Fruit fly (Drosophila melanogaster) whole organism, embryonic: Measurements from ENCODE around the gene CG7497.

ENCODE experiments used
- Antp ChIP-seq: fragments of 200-800 bp; sonication (Bioruptor generic); optimal IDR thresholded peaks from 3 replicates; lab custom pipeline; 2016; ENCODE audit warnings: missing biosample characterization, missing genetic modification characterization
- BEAF-32 ChIP-seq: fragments of 200-800 bp; sonication (Bioruptor generic); optimal IDR thresholded peaks from 3 replicates; lab custom pipeline; 2017; ENCODE audit warnings: missing biosample characterization, missing genetic modification characterization, mild to moderate bottlenecking, moderate library complexity, missing genetic modification reagents
- CG12299 ChIP-seq: fragments of 200-800 bp; sonication (Bioruptor generic); optimal IDR thresholded peaks from 2 replicates; lab custom pipeline; 2018; ENCODE audit warnings: missing biosample characterization, mild to moderate bottlenecking, missing genetic modification characterization
- CG12659 ChIP-seq: fragments of 200-800 bp; sonication (Bioruptor generic); optimal IDR thresholded peaks from 3 replicates; lab custom pipeline; 2017; ENCODE audit warnings: mild to moderate bottlenecking, missing biosample characterization, missing genetic modification reagents, missing genetic modification characterization
- CG12744 ChIP-seq: fragments of 200-800 bp; sonication (Bioruptor generic); optimal IDR thresholded peaks from 2 replicates; lab custom pipeline; 2016; ENCODE audit warnings: missing biosample characterization, missing genetic modification characterization
- CG13424 ChIP-seq: fragments of 200-800 bp; sonication (Bioruptor generic); optimal IDR thresholded peaks from 2 replicates; lab custom pipeline; 2019; ENCODE audit warnings: missing biosample characterization, mild to moderate bottlenecking, missing genetic modification characterization, moderate library complexity
- CG13624 ChIP-seq: fragments of 200-800 bp; sonication (Bioruptor generic); optimal IDR thresholded peaks from 2 replicates; lab custom pipeline; 2016; ENCODE audit warnings: missing biosample characterization, missing genetic modification characterization
- CG13894 ChIP-seq: fragments of 200-800 bp; sonication (Bioruptor generic); optimal IDR thresholded peaks from 3 replicates; lab custom pipeline; 2018; ENCODE audit warnings: missing biosample characterization, mild to moderate bottlenecking, missing genetic modification characterization, moderate library complexity
- CG17829 ChIP-seq: fragments of 200-800 bp; optimal IDR thresholded peaks from 2 replicates; lab custom pipeline; 2019; ENCODE audit warnings: missing biosample characterization, mild to moderate bottlenecking, missing genetic modification characterization, moderate library complexity
- CG2202 ChIP-seq: fragments of 200-800 bp; sonication (Bioruptor generic); optimal IDR thresholded peaks from 2 replicates; lab custom pipeline; 2018; ENCODE audit warnings: missing biosample characterization, mild to moderate bottlenecking, missing genetic modification characterization
- CG30403 ChIP-seq: fragments of 200-800 bp; sonication (Bioruptor generic); optimal IDR thresholded peaks from 3 replicates; lab custom pipeline; 2016; ENCODE audit warnings: missing biosample characterization, missing genetic modification characterization
- CG3838 ChIP-seq: fragments of 200-800 bp; sonication (Bioruptor generic); optimal IDR thresholded peaks from 3 replicates; lab custom pipeline; 2016; ENCODE audit warnings: missing biosample characterization, missing genetic modification characterization
- CG3847 ChIP-seq: fragments of 200-800 bp; sonication (Bioruptor generic); IDR thresholded peaks from 2 replicates; pipeline ENCODE4 v1.3.6; 2022; ENCODE audit warnings: missing biosample characterization, missing genetic modification characterization
- CG4854 ChIP-seq: fragments of 200-800 bp; sonication (Bioruptor generic); optimal IDR thresholded peaks from 2 replicates; lab custom pipeline; 2016; ENCODE audit warnings: missing biosample characterization, missing genetic modification characterization, inconsistent platforms
- CG7357 ChIP-seq: fragments of 200-800 bp; sonication (Bioruptor generic); IDR thresholded peaks from 3 replicates; pipeline ENCODE4 v1.3.6; 2022; ENCODE audit warnings: missing biosample characterization, missing genetic modification characterization
- CG8089 ChIP-seq: fragments of 200-800 bp; sonication (Bioruptor generic); optimal IDR thresholded peaks from 3 replicates; lab custom pipeline; 2016; ENCODE audit warnings: missing biosample characterization, missing genetic modification characterization
- CG8359 ChIP-seq: fragments of 200-800 bp; sonication (Bioruptor generic); optimal IDR thresholded peaks from 2 replicates; lab custom pipeline; 2017; ENCODE audit warnings: missing biosample characterization, mild to moderate bottlenecking, missing genetic modification characterization, borderline replicate concordance
- Camta ChIP-seq: fragments of 200-800 bp; sonication (Bioruptor generic); optimal IDR thresholded peaks from 2 replicates; lab custom pipeline; 2016; ENCODE audit warnings: missing biosample characterization, missing genetic modification characterization
- Doc3 ChIP-seq: fragments of 200-800 bp; sonication (Bioruptor generic); IDR thresholded peaks from 3 replicates; pipeline ENCODE4 v1.3.6; 2022; ENCODE audit warnings: missing biosample characterization, missing genetic modification characterization; ENCODE audit not compliant: partially characterized antibody
- Fer3 ChIP-seq: fragments of 200-800 bp; sonication (Bioruptor generic); optimal IDR thresholded peaks from 2 replicates; lab custom pipeline; 2018; ENCODE audit warnings: missing biosample characterization, mild to moderate bottlenecking, missing genetic modification characterization, moderate library complexity
- GATAe ChIP-seq: fragments of 200-800 bp; sonication (Bioruptor generic); conservative IDR thresholded peaks from 2 replicates; pipeline ENCODE4 v1.3.6; 2022; ENCODE audit warnings: missing biosample characterization, missing genetic modification characterization
- H15 ChIP-seq: fragments of 200-800 bp; sonication (Bioruptor generic); IDR thresholded peaks from 3 replicates; pipeline ENCODE4 v1.3.6; 2022; ENCODE audit warnings: missing biosample characterization, missing genetic modification characterization
- Hand ChIP-seq: fragments of 200-800 bp; sonication (Bioruptor generic); optimal IDR thresholded peaks from 2 replicates; lab custom pipeline; 2017; ENCODE audit warnings: mild to moderate bottlenecking, missing biosample characterization, missing genetic modification reagents, missing genetic modification characterization
- Lim3 ChIP-seq: fragments of 200-800 bp; sonication (Bioruptor generic); IDR thresholded peaks from 2 replicates; pipeline ENCODE4 v1.3.6; 2022; ENCODE audit warnings: missing biosample characterization, missing genetic modification characterization
- Lpt ChIP-seq: fragments of >200 bp; optimal IDR thresholded peaks from 2 replicates; lab custom pipeline; 2018; ENCODE audit warnings: missing biosample characterization, missing genetic modification characterization
- MTF-1 ChIP-seq: fragments of 200-800 bp; sonication (Bioruptor generic); optimal IDR thresholded peaks from 2 replicates; lab custom pipeline; 2018; ENCODE audit warnings: missing biosample characterization, mild to moderate bottlenecking, missing genetic modification characterization, borderline replicate concordance
- NFAT ChIP-seq: fragments of 200-800 bp; sonication (Bioruptor generic); IDR thresholded peaks from 2 replicates; pipeline ENCODE4 v1.3.6; 2022; ENCODE audit warnings: missing biosample characterization, missing genetic modification characterization
- Optix ChIP-seq: fragments of 200-800 bp; sonication (Bioruptor generic); IDR thresholded peaks from 3 replicates; pipeline ENCODE4 v1.3.6; 2022; ENCODE audit warnings: missing biosample characterization, missing genetic modification characterization
- PHDP ChIP-seq: fragments of 200-800 bp; sonication (Bioruptor generic); optimal IDR thresholded peaks from 3 replicates; lab custom pipeline; 2018; ENCODE audit warnings: missing biosample characterization, mild to moderate bottlenecking, missing genetic modification characterization, moderate library complexity
- Rx ChIP-seq: fragments of 200-800 bp; sonication (Bioruptor generic); IDR thresholded peaks from 2 replicates; pipeline ENCODE4 v1.3.6; 2022; ENCODE audit warnings: missing biosample characterization, missing genetic modification characterization
- Sry-β ChIP-seq: fragments of 200-800 bp; sonication (Bioruptor generic); optimal IDR thresholded peaks from 2 replicates; lab custom pipeline; 2018; ENCODE audit warnings: missing biosample characterization, mild to moderate bottlenecking, missing genetic modification characterization, moderate library complexity
- YL-1 ChIP-seq: fragments of 200-800 bp; sonication (Bioruptor generic); optimal IDR thresholded peaks from 3 replicates; lab custom pipeline; 2017; ENCODE audit warnings: missing biosample characterization, mild to moderate bottlenecking, missing genetic modification characterization
- bab2 ChIP-seq: fragments of 200-800 bp; sonication (Bioruptor generic); optimal IDR thresholded peaks from 2 replicates; lab custom pipeline; 2016; ENCODE audit warnings: missing biosample characterization, missing genetic modification characterization
- bbx ChIP-seq: fragments of 200-800 bp; sonication (Bioruptor generic); IDR thresholded peaks from 2 replicates; pipeline ENCODE4 v1.3.6; 2022; ENCODE audit warnings: missing biosample characterization, missing genetic modification characterization; ENCODE audit not compliant: partially characterized antibody
- bigmax ChIP-seq: fragments of 200-800 bp; sonication (Bioruptor generic); optimal IDR thresholded peaks from 2 replicates; lab custom pipeline; 2018; ENCODE audit warnings: missing biosample characterization, mild to moderate bottlenecking, missing genetic modification characterization
- chn ChIP-seq: fragments of 200-800 bp; sonication (Bioruptor generic); optimal IDR thresholded peaks from 2 replicates; lab custom pipeline; 2016; ENCODE audit warnings: missing biosample characterization, missing genetic modification characterization
- danr ChIP-seq: fragments of 200-800 bp; sonication (Bioruptor generic); IDR thresholded peaks from 2 replicates; pipeline ENCODE4 v1.3.6; 2022; ENCODE audit warnings: missing biosample characterization, missing genetic modification characterization
- ems ChIP-seq: fragments of 200-800 bp; sonication (Bioruptor generic); optimal IDR thresholded peaks from 3 replicates; lab custom pipeline; 2016; ENCODE audit warnings: missing biosample characterization, missing genetic modification characterization
- gcm ChIP-seq: fragments of 200-800 bp; sonication (Bioruptor generic); optimal IDR thresholded peaks from 2 replicates; lab custom pipeline; 2019; ENCODE audit warnings: missing biosample characterization, mild to moderate bottlenecking, missing genetic modification characterization, moderate library complexity
- grau ChIP-seq: fragments of 200-800 bp; optimal IDR thresholded peaks from 3 replicates; lab custom pipeline; 2019; ENCODE audit warnings: missing biosample characterization, mild to moderate bottlenecking, missing genetic modification characterization, moderate library complexity
- hb ChIP-seq: fragments of 200-800 bp; sonication (Bioruptor generic); IDR thresholded peaks from 3 replicates; pipeline ENCODE4 v1.3.6; 2022; ENCODE audit warnings: missing biosample characterization, missing genetic modification characterization; ENCODE audit not compliant: partially characterized antibody
- kni ChIP-seq: fragments of 200-800 bp; sonication (Bioruptor generic); optimal IDR thresholded peaks from 3 replicates; lab custom pipeline; 2017; ENCODE audit warnings: mild to moderate bottlenecking, missing biosample characterization, missing genetic modification reagents, missing genetic modification characterization
- pho ChIP-seq: fragments of 200-800 bp; sonication (Bioruptor generic); optimal IDR thresholded peaks from 2 replicates; lab custom pipeline; 2016; ENCODE audit warnings: missing biosample characterization, missing genetic modification characterization
- pum ChIP-seq: fragments of 200-800 bp; sonication (Bioruptor generic); optimal IDR thresholded peaks from 2 replicates; lab custom pipeline; 2016; ENCODE audit warnings: missing biosample characterization, missing genetic modification characterization
- so ChIP-seq: fragments of 200-800 bp; sonication (Bioruptor generic); IDR thresholded peaks from 3 replicates; pipeline ENCODE4 v1.3.6; 2022; ENCODE audit warnings: missing biosample characterization, missing genetic modification characterization
- sr ChIP-seq: fragments of 200-800 bp; sonication (Bioruptor generic); IDR thresholded peaks from 3 replicates; pipeline ENCODE4 v1.3.6; 2022; ENCODE audit warnings: missing biosample characterization, missing genetic modification characterization
- unpg ChIP-seq: fragments of 200-800 bp; sonication (Bioruptor generic); optimal IDR thresholded peaks from 3 replicates; lab custom pipeline; 2018; ENCODE audit warnings: missing biosample characterization, mild to moderate bottlenecking, missing genetic modification characterization, moderate library complexity
- wor ChIP-seq: fragments of 200-800 bp; sonication (Bioruptor generic); IDR thresholded peaks from 2 replicates; pipeline ENCODE4 v1.3.6; 2022; ENCODE audit warnings: missing biosample characterization, missing genetic modification characterization
- zen ChIP-seq: fragments of 200-800 bp; sonication (Bioruptor generic); optimal IDR thresholded peaks from 3 replicates; lab custom pipeline; 2018; ENCODE audit warnings: missing biosample characterization, mild to moderate bottlenecking, missing genetic modification characterization, moderate library complexity
- zen2 ChIP-seq: fragments of 200-800 bp; sonication (Bioruptor generic); IDR thresholded peaks from 3 replicates; pipeline ENCODE4 v1.3.6; 2022; ENCODE audit warnings: missing biosample characterization, missing genetic modification characterization; ENCODE audit not compliant: partially characterized antibody
- zfh1 ChIP-seq: fragments of 200-800 bp; sonication (Bioruptor generic); IDR thresholded peaks from 3 replicates; pipeline ENCODE4 v1.3.6; 2022; ENCODE audit warnings: missing biosample characterization, missing genetic modification characterization

The CG7497 gene

dm6 chr3L:17644906-17645244 lies 11.6 kb downstream of the CG7497 start, which contains the start of gene Pep (continued):
- TF ChIP-seq Antp (GFP tag; lab: Kevin White, UChicago) (peak; percentile 34), CG3847 (GFP tag; lab: Robert Waterston, UW) (no peak; the same call in 1 of the 2 replicates), bbx (peak; percentile 99), CG13894 (tag; lab: Kevin White, UChicago) (peak; percentile 67), bigmax (GFP tag; lab: Kevin White, UChicago) (no peak), NFAT (GFP tag; lab: Robert Waterston, UW) (no peak), CG13424 (tag; lab: Kevin White, UChicago) (peak; percentile 13), danr (GFP tag; lab: Robert Waterston, UW) (no peak), zen2 (GFP tag; lab: Robert Waterston, UW) (peak; percentile 99; the same call in 2 of the 3 replicates), YL-1 (GFP tag; lab: Kevin White, UChicago) (peak; percentile 64), Fer3 (peak; percentile 30), BEAF-32 (GFP tag; lab: Kevin White, UChicago) (peak; percentile 99), CG12299 (tag; lab: Kevin White, UChicago) (no peak), CG8359 (GFP tag; lab: Kevin White, UChicago) (no peak), zen (peak; percentile 69), Hand (GFP tag; lab: Kevin White, UChicago) (peak; percentile 12), PHDP (peak; percentile 33), Sry-β (GFP tag; lab: Kevin White, UChicago) (no peak), CG8089 (GFP tag; lab: Kevin White, UChicago) (peak; percentile 29), so (GFP tag; lab: Robert Waterston, UW) (no peak), H15 (GFP tag; lab: Robert Waterston, UW) (no peak), GATAe (GFP tag; lab: Robert Waterston, UW) (no peak), pho (GFP tag; lab: Kevin White, UChicago) (peak; percentile 12), bab2 (GFP tag; lab: Kevin White, UChicago) (peak; percentile 16), CG13624 (GFP tag; lab: Kevin White, UChicago) (peak; percentile 81), CG12659 (GFP tag; lab: Kevin White, UChicago) (peak; percentile 77), sr (no peak), pum (GFP tag; lab: Kevin White, UChicago) (peak; percentile 20), CG7357 (GFP tag; lab: Robert Waterston, UW) (no peak), Optix (no peak), grau (tag; lab: Kevin White, UChicago) (peak; percentile 51), CG30403 (GFP tag; lab: Kevin White, UChicago) (peak; percentile 57), Rx (no peak), CG3838 (GFP tag; lab: Kevin White, UChicago) (no peak), zfh1 (GFP tag; lab: Robert Waterston, UW) (peak; percentile 55; the same call in 2 of the 3 replicates), CG4854 (GFP tag; lab: Kevin White, UChicago) (no peak), Lim3 (no peak), chn (GFP tag; lab: Kevin White, UChicago) (peak; percentile 25), CG17829 (tag; lab: Kevin White, UChicago) (peak; percentile 63), ems (GFP tag; lab: Kevin White, UChicago) (peak; percentile 1), gcm (GFP tag; lab: Kevin White, UChicago) (peak; percentile 10), CG2202 (tag; lab: Kevin White, UChicago) (peak; percentile 31), unpg (GFP tag; lab: Kevin White, UChicago) (peak; percentile 14), CG12744 (GFP tag; lab: Kevin White, UChicago) (peak; percentile 21), Lpt (no peak), wor (GFP tag; lab: Robert Waterston, UW) (no peak), hb (GFP tag; lab: Robert Waterston, UW) (peak; percentile 97), MTF-1 (GFP tag; lab: Kevin White, UChicago) (no peak), kni (GFP tag; lab: Kevin White, UChicago) (no peak), Doc3 (GFP tag; lab: Robert Waterston, UW) (peak; percentile 98), Camta (GFP tag; lab: Kevin White, UChicago) (peak; percentile 4)
